Fruit fly (Drosophila melanogaster): ENCODE results near the gene sr.

dm6 chr3R:18171983-18172967 is 81.7 kb downstream of the sr start:
- no peak for TF ChIP-seq CG34367 (tag; optimal IDR thresholded peaks at IDR 0.05)
- peak; percentile 62 for TF ChIP-seq Ets98B (GFP tag; IDR thresholded peaks at IDR 0.05)
- no peak for TF ChIP-seq D1 (tag; optimal IDR thresholded peaks at IDR 0.05)
- TF ChIP-seq CG10348 (GFP tag; IDR thresholded peaks at IDR 0.05), result no peak; the same call in 1 of the 2 replicates
- TF ChIP-seq CG32121 (GFP tag; IDR thresholded peaks at IDR 0.05), result peak; percentile 78
- no peak for TF ChIP-seq Pif1A (GFP tag; optimal IDR thresholded peaks at IDR 0.05)
- TF ChIP-seq rn (GFP tag; IDR thresholded peaks at IDR 0.05), result 0 out of 2 replicates have a peak, but pooled peaks have one; percentile 26
- TF ChIP-seq CG15710 (tag; optimal IDR thresholded peaks at IDR 0.05), result peak; percentile 65
- TF ChIP-seq CG14655 (GFP tag; optimal IDR thresholded peaks at IDR 0.05), result no peak
- no peak for TF ChIP-seq gl (tag; optimal IDR thresholded peaks at IDR 0.05)
- peak; percentile 85 for TF ChIP-seq CG8301 (tag; optimal IDR thresholded peaks at IDR 0.05)

Data from whole organism, pupa.